Worm (Caenorhabditis elegans) whole organism, L4 larva: ENCODE measurements around the gene nhr-133.

ENCODE experiments used
- F37D6.2 ChIP-seq: sonication (generic microtip); optimal IDR thresholded peaks from 2 replicates; lab custom pipeline; 2016; ENCODE audit warnings: mild to moderate bottlenecking, missing genetic modification characterization, missing compliant biosample characterization
- aly-2 ChIP-seq: sonication (generic microtip); optimal IDR thresholded peaks from 2 replicates; lab custom pipeline; 2018; ENCODE audit warnings: missing biosample characterization, missing genetic modification characterization
- nhr-48 ChIP-seq: sonication (generic microtip); optimal IDR thresholded peaks from 2 replicates; lab custom pipeline; 2016; ENCODE audit warnings: mild to moderate bottlenecking, missing genetic modification characterization, missing compliant biosample characterization

- TF ChIP-seq aly-2 (tag; lab: Kevin White, UChicago): no peak
- no peak for TF ChIP-seq F37D6.2 (tag; lab: Kevin White, UChicago)
- no peak for TF ChIP-seq nhr-48 (tag; lab: Kevin White, UChicago)
Observed at ce11 chrV:2228781-2229180, 16.9 kb upstream of the nhr-133 start, which contains the start of gene nhr-126.
